Fruit fly (Drosophila melanogaster) whole organism, embryonic: ENCODE results near the gene CG32267.

ENCODE experiments used
- Abd-B ChIP-seq: fragments of 200-800 bp; sonication (Bioruptor generic); optimal IDR thresholded peaks from 2 replicates; lab custom pipeline; 2018; ENCODE audit warnings: missing biosample characterization, mild to moderate bottlenecking, missing genetic modification characterization, moderate library complexity
- Atf3 ChIP-seq: fragments of 200-800 bp; sonication (Bioruptor generic); optimal IDR thresholded peaks from 3 replicates; lab custom pipeline; 2016; ENCODE audit warnings: missing biosample characterization, missing genetic modification characterization
- Awh ChIP-seq: fragments of 200-800 bp; sonication (Bioruptor generic); IDR thresholded peaks from 2 replicates; pipeline ENCODE4, ENCODE4 v1.3.6; 2022; ENCODE audit warnings: missing biosample characterization, missing genetic modification characterization
- Blimp-1 ChIP-seq: fragments of 200-800 bp; sonication (Bioruptor generic); optimal IDR thresholded peaks from 3 replicates; lab custom pipeline; 2018; ENCODE audit warnings: missing biosample characterization, missing genetic modification characterization, mild to moderate bottlenecking, moderate library complexity, missing genetic modification reagents
- CG10209 ChIP-seq: fragments of 200-800 bp; sonication (Bioruptor generic); optimal IDR thresholded peaks from 3 replicates; lab custom pipeline; 2017; ENCODE audit warnings: missing biosample characterization, mild to moderate bottlenecking, missing genetic modification characterization, missing genetic modification reagents
- CG10267 ChIP-seq: fragments of 200-800 bp; sonication (Bioruptor generic); optimal IDR thresholded peaks from 2 replicates; lab custom pipeline; 2018; ENCODE audit warnings: missing biosample characterization, mild to moderate bottlenecking, missing genetic modification characterization, moderate library complexity
- CG12391 ChIP-seq: fragments of 200-800 bp; sonication (Bioruptor generic); optimal IDR thresholded peaks from 3 replicates; lab custom pipeline; 2018; ENCODE audit warnings: missing biosample characterization, mild to moderate bottlenecking, missing genetic modification characterization, moderate library complexity
- CG12659 ChIP-seq: fragments of 200-800 bp; sonication (Bioruptor generic); optimal IDR thresholded peaks from 3 replicates; lab custom pipeline; 2017; ENCODE audit warnings: mild to moderate bottlenecking, missing biosample characterization, missing genetic modification reagents, missing genetic modification characterization
- CG13775 ChIP-seq: fragments of 200-800 bp; sonication (Bioruptor generic); optimal IDR thresholded peaks from 3 replicates; lab custom pipeline; 2017; ENCODE audit warnings: missing biosample characterization, mild to moderate bottlenecking, missing genetic modification characterization
- CG1602 ChIP-seq: fragments of 200-800 bp; sonication (Bioruptor generic); optimal IDR thresholded peaks from 3 replicates; lab custom pipeline; 2016; ENCODE audit warnings: missing biosample characterization, missing genetic modification characterization
- CG17385 ChIP-seq: fragments of 200-800 bp; sonication (Bioruptor generic); optimal IDR thresholded peaks from 3 replicates; lab custom pipeline; 2018; ENCODE audit warnings: missing biosample characterization, mild to moderate bottlenecking, missing genetic modification characterization
- CG17802 ChIP-seq: fragments of 200-800 bp; sonication (Bioruptor generic); optimal IDR thresholded peaks from 2 replicates; lab custom pipeline; 2018; ENCODE audit warnings: missing biosample characterization, mild to moderate bottlenecking, missing genetic modification characterization, moderate library complexity
- CG2120 ChIP-seq: fragments of 200-800 bp; sonication (Bioruptor generic); optimal IDR thresholded peaks from 3 replicates; lab custom pipeline; 2016; ENCODE audit warnings: missing biosample characterization, missing genetic modification characterization
- CG2678 ChIP-seq: fragments of 200-800 bp; sonication (Bioruptor generic); optimal IDR thresholded peaks from 3 replicates; lab custom pipeline; 2019; ENCODE audit warnings: missing biosample characterization, mild to moderate bottlenecking, missing genetic modification characterization, moderate library complexity
- CG6791 ChIP-seq: fragments of 200-800 bp; sonication (Bioruptor generic); IDR thresholded peaks from 3 replicates; pipeline ENCODE4 v1.3.6; 2022; ENCODE audit warnings: missing biosample characterization, missing genetic modification characterization; ENCODE audit not compliant: partially characterized antibody
- CG7556 ChIP-seq: fragments of 200-800 bp; sonication (Bioruptor generic); optimal IDR thresholded peaks from 2 replicates; lab custom pipeline; 2017; ENCODE audit warnings: missing biosample characterization, mild to moderate bottlenecking, missing genetic modification characterization
- CG8281 ChIP-seq: fragments of 200-800 bp; sonication (Bioruptor generic); optimal IDR thresholded peaks from 2 replicates; lab custom pipeline; 2018; ENCODE audit warnings: missing biosample characterization, mild to moderate bottlenecking, missing genetic modification characterization, moderate library complexity
- CG9609 ChIP-seq: fragments of 200-800 bp; sonication (Bioruptor generic); optimal IDR thresholded peaks from 3 replicates; lab custom pipeline; 2016; ENCODE audit warnings: missing biosample characterization, missing genetic modification characterization
- CG9932 ChIP-seq: fragments of 200-800 bp; sonication (Bioruptor generic); IDR thresholded peaks from 2 replicates; pipeline ENCODE4 v1.3.6; 2022; ENCODE audit warnings: missing biosample characterization, missing genetic modification characterization
- CoRest ChIP-seq: fragments of 200-800 bp; sonication (Bioruptor generic); optimal IDR thresholded peaks from 3 replicates; lab custom pipeline; 2018; ENCODE audit warnings: missing biosample characterization, mild to moderate bottlenecking, missing genetic modification characterization, moderate library complexity
- D19A ChIP-seq: fragments of 200-800 bp; optimal IDR thresholded peaks from 3 replicates; lab custom pipeline; 2019; ENCODE audit warnings: missing biosample characterization, mild to moderate bottlenecking, missing genetic modification characterization, moderate library complexity
- Deaf1 ChIP-seq: fragments of 200-800 bp; optimal IDR thresholded peaks from 3 replicates; lab custom pipeline; 2019; ENCODE audit warnings: missing biosample characterization, mild to moderate bottlenecking, missing genetic modification characterization, moderate library complexity
- Hmr ChIP-seq: fragments of 200-800 bp; sonication (Bioruptor generic); optimal IDR thresholded peaks from 3 replicates; lab custom pipeline; 2017; ENCODE audit warnings: mild to moderate bottlenecking, missing biosample characterization, missing genetic modification reagents, missing genetic modification characterization
- Hmx ChIP-seq: fragments of 200-800 bp; sonication (Bioruptor generic); optimal IDR thresholded peaks from 2 replicates; lab custom pipeline; 2016; ENCODE audit warnings: missing biosample characterization, missing genetic modification characterization
- Hr51 ChIP-seq, 2 experiments: fragments of 200-800 bp; sonication (Bioruptor generic); optimal IDR thresholded peaks; 2 replicates in 1 of 2; 3 replicates in 1 of 2; lab custom pipeline; 2016 to 2018; ENCODE audit warnings: missing biosample characterization in 2 of 2, missing genetic modification characterization in 2 of 2, mild to moderate bottlenecking in 1 of 2, moderate library complexity in 1 of 2
- Med ChIP-seq: fragments of 200-800 bp; sonication (Bioruptor generic); peaks from one replicate; lab custom pipeline; 2016; ENCODE audit warnings: missing biosample characterization, missing genetic modification characterization, mild to moderate bottlenecking, inconsistent platforms, moderate library complexity
- Oli ChIP-seq: fragments of 200-800 bp; sonication (Bioruptor generic); optimal IDR thresholded peaks from 2 replicates; lab custom pipeline; 2018; ENCODE audit warnings: missing biosample characterization, mild to moderate bottlenecking, missing genetic modification characterization, moderate library complexity
- PHDP ChIP-seq: fragments of 200-800 bp; sonication (Bioruptor generic); optimal IDR thresholded peaks from 3 replicates; lab custom pipeline; 2018; ENCODE audit warnings: missing biosample characterization, mild to moderate bottlenecking, missing genetic modification characterization, moderate library complexity
- Ptx1 ChIP-seq: fragments of 200-800 bp; sonication (Bioruptor generic); IDR thresholded peaks from 2 replicates; pipeline ENCODE4 v1.3.6; 2022; ENCODE audit warnings: missing biosample characterization, missing genetic modification characterization
- YL-1 ChIP-seq: fragments of 200-800 bp; sonication (Bioruptor generic); optimal IDR thresholded peaks from 3 replicates; lab custom pipeline; 2017; ENCODE audit warnings: missing biosample characterization, mild to moderate bottlenecking, missing genetic modification characterization
- ash1 ChIP-seq: fragments of 200-800 bp; sonication (Bioruptor generic); optimal IDR thresholded peaks from 2 replicates; lab custom pipeline; 2018; ENCODE audit warnings: missing biosample characterization, mild to moderate bottlenecking, missing genetic modification characterization
- btn ChIP-seq: fragments of 200-800 bp; sonication (Bioruptor generic); optimal IDR thresholded peaks from 2 replicates; lab custom pipeline; 2016; ENCODE audit warnings: missing biosample characterization, missing genetic modification characterization
- cg ChIP-seq: fragments of 200-800 bp; sonication (Bioruptor generic); optimal IDR thresholded peaks from 3 replicates; lab custom pipeline; 2019; ENCODE audit warnings: missing biosample characterization, mild to moderate bottlenecking, missing genetic modification characterization, moderate library complexity
- ci ChIP-seq: fragments of 200-800 bp; sonication (Bioruptor generic); IDR thresholded peaks from 3 replicates; pipeline ENCODE4 v1.3.6; 2022; ENCODE audit warnings: missing biosample characterization, missing genetic modification characterization
- dysf ChIP-seq: fragments of 200-800 bp; sonication (Bioruptor generic); IDR thresholded peaks from 3 replicates; pipeline ENCODE4 v1.3.6; 2022; ENCODE audit warnings: missing biosample characterization, missing genetic modification characterization
- eve ChIP-seq, 2 experiments: fragments of >200 bp; optimal IDR thresholded peaks; 2 replicates each; lab custom pipeline; 2017; ENCODE audit warnings: missing biosample characterization in 2 of 2, missing genetic modification characterization in 2 of 2
- fd64A ChIP-seq: fragments of 200-800 bp; sonication (Bioruptor generic); optimal IDR thresholded peaks from 3 replicates; lab custom pipeline; 2018; ENCODE audit warnings: missing biosample characterization, mild to moderate bottlenecking, missing genetic modification characterization
- fru ChIP-seq: fragments of >200 bp; optimal IDR thresholded peaks from 2 replicates; lab custom pipeline; 2017
- gcm ChIP-seq: fragments of 200-800 bp; sonication (Bioruptor generic); optimal IDR thresholded peaks from 2 replicates; lab custom pipeline; 2019; ENCODE audit warnings: missing biosample characterization, mild to moderate bottlenecking, missing genetic modification characterization, moderate library complexity
- gsb ChIP-seq: fragments of 200-800 bp; sonication (Bioruptor generic); IDR thresholded peaks from 2 replicates; pipeline ENCODE4 v1.3.6; 2022; ENCODE audit warnings: missing biosample characterization, missing genetic modification characterization
- gsb-n ChIP-seq: fragments of 200-800 bp; sonication (Bioruptor generic); optimal IDR thresholded peaks from 3 replicates; lab custom pipeline; 2018; ENCODE audit warnings: missing biosample characterization, mild to moderate bottlenecking, missing genetic modification characterization
- lab ChIP-seq: fragments of 200-800 bp; sonication (Bioruptor generic); optimal IDR thresholded peaks from 3 replicates; lab custom pipeline; 2017; ENCODE audit warnings: missing biosample characterization, missing genetic modification characterization, mild to moderate bottlenecking, moderate library complexity, missing genetic modification reagents
- lbe ChIP-seq: fragments of 200-800 bp; sonication (Bioruptor generic); optimal IDR thresholded peaks from 2 replicates; lab custom pipeline; 2016; ENCODE audit warnings: missing biosample characterization, mild to moderate bottlenecking, missing genetic modification characterization
- nau ChIP-seq: fragments of 200-800 bp; sonication (Bioruptor generic); optimal IDR thresholded peaks from 3 replicates; lab custom pipeline; 2017; ENCODE audit warnings: missing biosample characterization, mild to moderate bottlenecking, missing genetic modification characterization, missing genetic modification reagents
- phol ChIP-seq: fragments of 200-800 bp; sonication (Bioruptor generic); optimal IDR thresholded peaks from 3 replicates; lab custom pipeline; 2018; ENCODE audit warnings: missing biosample characterization, mild to moderate bottlenecking, missing genetic modification characterization, moderate library complexity
- row ChIP-seq: fragments of 200-800 bp; sonication (Bioruptor generic); IDR thresholded peaks from 3 replicates; pipeline ENCODE4 v1.3.6; 2022; ENCODE audit warnings: missing biosample characterization, missing genetic modification characterization
- sens ChIP-seq: fragments of 200-800 bp; sonication (Bioruptor generic); peaks from one replicate; lab custom pipeline; 2016; ENCODE audit warnings: missing biosample characterization, missing genetic modification characterization
- slbo ChIP-seq: fragments of 200-800 bp; sonication (Bioruptor generic); IDR thresholded peaks from 2 replicates; pipeline ENCODE4 v1.3.6; 2022; ENCODE audit warnings: missing biosample characterization, missing genetic modification characterization
- sqz ChIP-seq: fragments of 200-800 bp; sonication (Bioruptor generic); optimal IDR thresholded peaks from 3 replicates; lab custom pipeline; 2018; ENCODE audit warnings: missing biosample characterization, mild to moderate bottlenecking, missing genetic modification characterization
- z ChIP-seq: fragments of 200-800 bp; sonication (Bioruptor generic); IDR thresholded peaks from 3 replicates; pipeline ENCODE4 v1.3.6; 2022; ENCODE audit warnings: missing biosample characterization, missing genetic modification characterization

The CG32267 gene

DNA sequence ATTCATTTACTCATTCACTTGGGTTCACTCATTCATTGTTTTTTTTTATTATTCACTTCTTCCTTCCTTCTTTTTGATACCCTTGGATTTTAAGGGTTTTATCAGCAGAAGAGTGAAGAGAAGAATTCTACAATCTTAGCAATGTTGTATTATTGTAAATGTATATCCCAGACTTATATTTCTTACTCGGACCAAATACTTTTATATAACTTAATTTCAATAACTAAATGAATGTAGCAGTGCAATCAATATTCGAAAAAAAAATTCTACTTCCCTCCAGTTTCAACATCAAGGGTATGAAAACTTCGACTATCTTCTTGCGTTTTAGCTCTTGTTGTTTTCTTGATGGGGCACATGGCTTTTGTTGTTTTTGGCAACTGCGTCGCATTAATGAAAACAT lies 21.5 kb downstream of the CG32267 start:
- peak; percentile 31 for TF ChIP-seq CG17385 (GFP tag; lab: Kevin White, UChicago)
- TF ChIP-seq Blimp-1: peak; percentile 5
- peak; percentile 76 for TF ChIP-seq CG2120
- TF ChIP-seq Med: peak; percentile 78
- TF ChIP-seq Abd-B: peak; percentile 36
- TF ChIP-seq CG7556 (GFP tag; lab: Kevin White, UChicago): peak; percentile 54
- TF ChIP-seq CG12659 (GFP tag; lab: Kevin White, UChicago): peak; percentile 10
- peak; percentile 37 for TF ChIP-seq lbe (GFP tag; lab: Kevin White, UChicago)
- peak; percentile 79 for TF ChIP-seq CG8281 (tag; lab: Kevin White, UChicago)
- no peak for TF ChIP-seq CG17802 (tag; lab: Kevin White, UChicago)
- peak; percentile 1 for TF ChIP-seq cg (GFP tag; lab: Kevin White, UChicago)
- peak; percentile 53 for TF ChIP-seq CG12391 (tag; lab: Kevin White, UChicago)
- no peak for TF ChIP-seq Awh (GFP tag; lab: Robert Waterston, UW)
- TF ChIP-seq row (GFP tag; lab: Robert Waterston, UW): peak; percentile 71
- 0 out of 3 replicates have a peak, but pooled peaks have one; percentile 11 for TF ChIP-seq ci (GFP tag; lab: Robert Waterston, UW)
- TF ChIP-seq CG2678 (tag; lab: Kevin White, UChicago): peak; percentile 56
- peak; percentile 43 for TF ChIP-seq Oli (tag; lab: Kevin White, UChicago)
- TF ChIP-seq nau: no peak
- no peak for TF ChIP-seq ash1 (GFP tag; lab: Kevin White, UChicago)
- TF ChIP-seq CG10209: peak; percentile 30
- no peak for TF ChIP-seq YL-1 (GFP tag; lab: Kevin White, UChicago)
- peak; percentile 14 for TF ChIP-seq Atf3
- TF ChIP-seq Ptx1 (GFP tag; lab: Robert Waterston, UW): 0 out of 2 replicates have a peak, but pooled peaks have one; percentile 20
- TF ChIP-seq CG6791 (GFP tag; lab: Robert Waterston, UW): no peak
- no peak for TF ChIP-seq fd64A (GFP tag; lab: Kevin White, UChicago)
- peak; percentile 63 for TF ChIP-seq CoRest
- peak; percentile 13 for TF ChIP-seq CG1602 (GFP tag; lab: Kevin White, UChicago)
- TF ChIP-seq PHDP: peak; percentile 60
- TF ChIP-seq Hmr (GFP tag; lab: Kevin White, UChicago): peak; percentile 39
- no peak for TF ChIP-seq fru (lab: Kevin White, UChicago)
- no peak for TF ChIP-seq lab
- TF ChIP-seq sqz: peak; percentile 37
- no peak for TF ChIP-seq btn
- no peak for TF ChIP-seq eve (GFP tag; optimal IDR thresholded peaks at IDR 0.05; lab: Kevin White, UChicago)
- TF ChIP-seq CG10267 (tag; lab: Kevin White, UChicago): peak; percentile 34
- TF ChIP-seq z (GFP tag; lab: Robert Waterston, UW): 0 out of 3 replicates have a peak, but pooled peaks have one; percentile 29
- peak; percentile 44; the same call in 1 of the 3 replicates for TF ChIP-seq dysf (GFP tag; lab: Robert Waterston, UW)
- TF ChIP-seq slbo (GFP tag; lab: Robert Waterston, UW): peak; percentile 67
- peak; percentile 46 for TF ChIP-seq CG9932 (GFP tag; lab: Robert Waterston, UW)
- TF ChIP-seq Hmx: no peak
- TF ChIP-seq Hr51 (GFP tag; optimal IDR thresholded peaks at IDR 0.05; lab: Kevin White, UChicago): peak in 1 of 2 experiments; percentile 47
- peak; percentile 82 for TF ChIP-seq sens (GFP tag; lab: Kevin White, UChicago)
- peak; percentile 58 for TF ChIP-seq D19A (tag; lab: Kevin White, UChicago)
- TF ChIP-seq CG13775 (GFP tag; lab: Kevin White, UChicago): peak; percentile 22
- no peak for TF ChIP-seq gsb (GFP tag; lab: Robert Waterston, UW)
- TF ChIP-seq gcm: peak; percentile 11
- TF ChIP-seq phol (tag; lab: Kevin White, UChicago): peak; percentile 13
- no peak for TF ChIP-seq gsb-n (tag; lab: Kevin White, UChicago)
- TF ChIP-seq Deaf1 (tag; lab: Kevin White, UChicago): peak; percentile 5
- peak; percentile 4 for TF ChIP-seq CG9609 (GFP tag; lab: Kevin White, UChicago)
